Fruit fly (Drosophila melanogaster) whole organism, pupa: ENCODE measurements around the gene PolG1.

Experiments
- CG10348 ChIP-seq: fragments of 200-800 bp; sonication (Bioruptor generic); IDR thresholded peaks from 2 replicates; pipeline ENCODE4 v1.3.6; 2022; ENCODE audit warnings: missing biosample characterization, missing genetic modification characterization
- CG12605 ChIP-seq: fragments of 200-800 bp; sonication (Bioruptor generic); IDR thresholded peaks from 2 replicates; pipeline ENCODE4 v1.3.6; 2022; ENCODE audit warnings: missing biosample characterization, missing genetic modification characterization
- CG13204 ChIP-seq: fragments of 200-800 bp; sonication (Bioruptor generic); optimal IDR thresholded peaks from 2 replicates; lab custom pipeline; 2018; ENCODE audit warnings: missing biosample characterization, mild to moderate bottlenecking, missing genetic modification characterization, moderate library complexity
- CG14655 ChIP-seq: fragments of 200-800 bp; sonication (Bioruptor generic); optimal IDR thresholded peaks from 3 replicates; lab custom pipeline; 2017; ENCODE audit warnings: mild to moderate bottlenecking, missing biosample characterization, missing genetic modification reagents, missing genetic modification characterization
- CG15710 ChIP-seq: fragments of 200-800 bp; sonication (Bioruptor generic); optimal IDR thresholded peaks from 2 replicates; lab custom pipeline; 2018; ENCODE audit warnings: missing biosample characterization, mild to moderate bottlenecking, missing genetic modification characterization, moderate library complexity
- CG17806 ChIP-seq: fragments of 200-800 bp; sonication (Bioruptor generic); optimal IDR thresholded peaks from 2 replicates; lab custom pipeline; 2018; ENCODE audit warnings: missing biosample characterization, mild to moderate bottlenecking, missing genetic modification characterization, moderate library complexity
- CG32121 ChIP-seq: fragments of 200-800 bp; sonication (Bioruptor generic); IDR thresholded peaks from 2 replicates; pipeline ENCODE4 v1.3.6; 2022; ENCODE audit warnings: missing biosample characterization, missing genetic modification characterization
- CG34367 ChIP-seq: fragments of 200-800 bp; sonication (Bioruptor generic); optimal IDR thresholded peaks from 2 replicates; lab custom pipeline; 2018; ENCODE audit warnings: missing biosample characterization, mild to moderate bottlenecking, missing genetic modification characterization
- CG4496 ChIP-seq: fragments of 200-800 bp; sonication (Bioruptor generic); IDR thresholded peaks from 3 replicates; pipeline ENCODE4 v1.3.6; 2022; ENCODE audit warnings: missing biosample characterization, missing genetic modification characterization
- CG8159 ChIP-seq: fragments of 200-800 bp; sonication (Bioruptor generic); optimal IDR thresholded peaks from 3 replicates; lab custom pipeline; 2018; ENCODE audit warnings: missing biosample characterization, mild to moderate bottlenecking, missing genetic modification characterization, moderate library complexity
- CG8301 ChIP-seq: fragments of 200-800 bp; sonication (Bioruptor generic); optimal IDR thresholded peaks from 2 replicates; lab custom pipeline; 2018; ENCODE audit warnings: missing biosample characterization, mild to moderate bottlenecking, missing genetic modification characterization
- CG9948 ChIP-seq: fragments of 200-800 bp; sonication (Bioruptor generic); optimal IDR thresholded peaks from 2 replicates; lab custom pipeline; 2018; ENCODE audit warnings: missing biosample characterization, mild to moderate bottlenecking, missing genetic modification characterization, moderate library complexity
- D1 ChIP-seq: fragments of 200-800 bp; sonication (Bioruptor generic); optimal IDR thresholded peaks from 2 replicates; lab custom pipeline; 2018; ENCODE audit warnings: missing biosample characterization, mild to moderate bottlenecking, missing genetic modification characterization, moderate library complexity
- EcR ChIP-seq: fragments of 200-800 bp; sonication (Bioruptor generic); optimal IDR thresholded peaks from 3 replicates; lab custom pipeline; 2019; ENCODE audit warnings: missing biosample characterization, missing genetic modification characterization, mild to moderate bottlenecking, moderate library complexity, missing genetic modification reagents
- Ets98B ChIP-seq: fragments of 200-800 bp; sonication (Bioruptor generic); IDR thresholded peaks from 2 replicates; pipeline ENCODE4 v1.3.6; 2022; ENCODE audit warnings: missing biosample characterization, missing genetic modification characterization
- Pif1A ChIP-seq: fragments of 200-800 bp; sonication (Bioruptor generic); optimal IDR thresholded peaks from 3 replicates; lab custom pipeline; 2016; ENCODE audit warnings: missing biosample characterization, missing genetic modification characterization
- Pif1B ChIP-seq: fragments of 200-800 bp; sonication (Bioruptor generic); optimal IDR thresholded peaks from 3 replicates; lab custom pipeline; 2016; ENCODE audit warnings: missing biosample characterization, missing genetic modification characterization
- Snoo ChIP-seq: fragments of 200-800 bp; sonication (Bioruptor generic); optimal IDR thresholded peaks from 3 replicates; lab custom pipeline; 2017; ENCODE audit warnings: missing biosample characterization, mild to moderate bottlenecking, missing genetic modification characterization, inconsistent platforms
- fd96Ca ChIP-seq: fragments of 200-800 bp; sonication (Bioruptor generic); IDR thresholded peaks from 3 replicates; pipeline ENCODE4 v1.3.6; 2022; ENCODE audit warnings: missing biosample characterization, missing genetic modification characterization
- gl ChIP-seq: fragments of 200-800 bp; sonication (Bioruptor generic); optimal IDR thresholded peaks from 2 replicates; lab custom pipeline; 2018; ENCODE audit warnings: missing biosample characterization, mild to moderate bottlenecking, missing genetic modification characterization
- rn ChIP-seq: fragments of 200-800 bp; sonication (Bioruptor generic); IDR thresholded peaks from 2 replicates; pipeline ENCODE4 v1.3.6; 2022; ENCODE audit warnings: missing biosample characterization, missing genetic modification characterization

Gene PolG1

DNA sequence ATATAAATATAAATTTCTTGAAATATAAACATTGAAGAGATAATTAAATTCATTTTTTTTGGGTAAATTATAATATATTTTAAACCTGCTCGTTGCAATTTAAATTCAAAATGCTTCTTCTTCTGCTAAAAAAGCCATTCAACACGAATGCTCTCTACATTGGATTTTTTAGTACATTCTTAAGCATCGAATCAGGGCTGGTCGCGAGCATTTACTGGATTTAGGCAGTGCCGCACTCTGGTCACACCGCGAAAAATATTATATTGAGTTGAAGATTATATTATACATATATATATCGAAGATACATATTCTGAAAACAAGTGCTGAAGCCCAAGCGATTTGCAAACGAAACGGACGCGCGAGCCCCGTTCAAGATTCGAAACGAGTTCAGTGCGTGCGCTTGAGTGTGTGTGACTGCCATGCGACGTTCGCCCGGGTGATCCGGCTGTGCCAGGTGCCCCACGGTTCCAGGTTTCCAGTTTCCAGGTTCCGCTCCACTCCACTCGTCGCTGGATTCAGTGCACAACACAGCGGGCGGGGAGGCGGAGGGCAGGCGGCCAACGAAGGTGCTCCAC lies 13.9 kb downstream of the PolG1 start, which contains the start of gene Sos:
TSS of gene Sos (plus strand) at position 213 of the 575 bp plus-strand sequence.
- TF ChIP-seq EcR (GFP tag; lab: Kevin White, UChicago) (no peak), D1 (tag; lab: Kevin White, UChicago) (no peak), CG34367 (tag; lab: Kevin White, UChicago) (no peak), CG4496 (GFP tag; lab: Robert Waterston, UW) (no peak), Pif1B (no peak), fd96Ca (GFP tag; lab: Robert Waterston, UW) (no peak), CG8159 (no peak), CG13204 (GFP tag; lab: Kevin White, UChicago) (no peak), Snoo (tag; lab: Kevin White, UChicago) (no peak), Ets98B (GFP tag; lab: Robert Waterston, UW) (no peak), Pif1A (GFP tag; lab: Kevin White, UChicago) (no peak)

DNA sequence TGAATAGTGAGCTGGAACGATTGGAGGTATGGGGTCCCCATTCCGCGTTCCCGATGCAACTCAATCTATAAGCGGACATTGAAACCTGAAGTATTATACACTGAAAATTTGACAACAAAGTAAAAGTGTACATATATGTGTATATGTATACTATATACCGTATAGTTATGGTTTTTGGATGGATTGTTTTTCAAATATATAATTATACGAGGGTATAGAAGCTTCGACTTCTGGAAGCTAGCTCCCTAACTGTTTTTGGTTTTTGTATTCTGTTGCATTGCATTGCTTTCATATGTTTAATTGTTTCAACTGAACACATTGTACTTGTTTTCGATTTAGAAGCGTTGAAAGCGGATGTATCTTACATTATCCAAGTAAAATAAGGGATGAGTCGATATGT lies 14.4 kb downstream of the PolG1 start, which contains the start of gene CG16888:
TSS of gene CG16888 (minus strand) at position 101 of the 400 bp plus-strand sequence.
- TF ChIP-seq Pif1A (GFP tag; lab: Kevin White, UChicago) (no peak), fd96Ca (GFP tag; lab: Robert Waterston, UW) (no peak), CG8159 (no peak), CG34367 (tag; lab: Kevin White, UChicago) (no peak), CG9948 (tag; lab: Kevin White, UChicago) (no peak), CG15710 (tag; lab: Kevin White, UChicago) (no peak), EcR (GFP tag; lab: Kevin White, UChicago) (no peak), D1 (tag; lab: Kevin White, UChicago) (no peak)
- TF ChIP-seq, all 21 proteins: peak for 0

DNA sequence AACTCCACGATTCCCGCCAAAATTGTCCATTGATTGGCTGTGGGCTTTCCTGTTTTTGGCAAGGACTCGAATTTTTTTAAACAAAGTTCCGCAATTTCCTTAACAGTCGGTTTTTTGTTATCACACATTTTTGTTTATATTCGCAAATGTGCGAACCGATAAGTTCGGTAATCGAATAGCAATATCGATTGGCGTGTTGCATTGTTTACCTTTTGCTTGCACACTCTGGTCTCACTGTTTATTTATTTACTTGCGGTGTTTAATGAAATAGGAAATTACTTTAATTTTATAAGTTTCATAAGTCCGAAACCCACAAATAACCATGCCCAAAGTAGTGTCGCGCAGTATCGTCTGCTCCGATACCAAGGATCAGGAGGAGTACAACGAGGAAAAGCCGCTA lies 16.2 kb downstream of the PolG1 start, which contains the start of the genes Adat1 and CG16865:
TSS of gene Adat1 (minus strand) at position 152 of the 400 bp plus-strand sequence.
TSS of gene CG16865 (plus strand) at position 200 of the 400 bp plus-strand sequence.
- TF ChIP-seq CG9948 (tag; lab: Kevin White, UChicago) (no peak), CG17806 (tag; lab: Kevin White, UChicago) (no peak), D1 (tag; lab: Kevin White, UChicago) (no peak), Ets98B (GFP tag; lab: Robert Waterston, UW) (no peak), CG14655 (GFP tag; lab: Kevin White, UChicago) (no peak), CG8159 (no peak), CG4496 (GFP tag; lab: Robert Waterston, UW) (no peak), Pif1B (no peak), CG10348 (GFP tag; lab: Robert Waterston, UW) (no peak), fd96Ca (GFP tag; lab: Robert Waterston, UW) (no peak), CG12605 (no peak), rn (no peak), CG34367 (tag; lab: Kevin White, UChicago) (no peak), Pif1A (GFP tag; lab: Kevin White, UChicago) (no peak), EcR (GFP tag; lab: Kevin White, UChicago) (no peak), CG32121 (GFP tag; lab: Robert Waterston, UW) (no peak), Snoo (tag; lab: Kevin White, UChicago) (no peak), CG15710 (tag; lab: Kevin White, UChicago) (no peak)
- TF ChIP-seq, all 21 proteins: peak for 0

DNA sequence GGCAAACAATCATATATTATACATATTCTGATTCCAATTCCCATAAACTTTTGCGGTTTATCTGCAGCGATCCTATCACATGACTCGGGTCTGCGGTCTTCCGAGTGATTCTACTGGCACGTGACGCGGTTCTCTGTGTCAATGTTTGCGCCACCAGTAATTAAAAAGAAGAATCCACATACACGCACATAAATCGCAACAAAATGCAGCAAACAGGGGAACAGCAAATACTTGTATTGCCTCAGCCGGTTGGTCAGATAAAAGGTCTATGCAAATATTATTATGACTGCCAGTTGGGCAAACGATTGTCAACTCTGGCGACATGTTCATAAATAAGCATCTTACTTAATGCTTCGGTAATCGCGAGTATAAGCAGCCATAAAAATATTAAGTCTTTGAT lies 19.6 kb downstream of the PolG1 start:
- TF ChIP-seq CG14655 (GFP tag; lab: Kevin White, UChicago) = no peak
- TF ChIP-seq CG8301 (tag; lab: Kevin White, UChicago) = no peak
- no peak for TF ChIP-seq CG8159
- TF ChIP-seq Snoo (tag; lab: Kevin White, UChicago) = peak; percentile 3

DNA sequence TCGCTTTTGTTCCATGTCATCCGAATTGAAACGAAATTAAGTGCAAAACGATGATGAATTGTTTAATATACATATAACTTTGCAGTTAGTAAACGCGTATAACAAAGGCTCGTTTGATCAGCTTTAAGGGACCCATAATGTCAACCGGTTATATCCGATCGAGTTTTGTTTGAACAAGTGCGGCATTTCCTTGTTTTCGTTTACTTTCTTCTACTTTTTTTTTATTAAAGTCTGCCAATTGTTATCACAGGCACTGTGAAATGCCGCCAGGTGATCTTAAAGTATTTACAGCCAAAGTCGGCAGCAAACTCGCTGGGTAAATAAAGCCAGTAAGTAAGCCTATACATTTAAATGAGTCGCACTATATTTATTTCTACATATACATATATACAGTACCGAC lies 20.5 kb downstream of the PolG1 start:
- TF ChIP-seq gl (tag; lab: Kevin White, UChicago) = no peak
- no peak for TF ChIP-seq CG12605

DNA sequence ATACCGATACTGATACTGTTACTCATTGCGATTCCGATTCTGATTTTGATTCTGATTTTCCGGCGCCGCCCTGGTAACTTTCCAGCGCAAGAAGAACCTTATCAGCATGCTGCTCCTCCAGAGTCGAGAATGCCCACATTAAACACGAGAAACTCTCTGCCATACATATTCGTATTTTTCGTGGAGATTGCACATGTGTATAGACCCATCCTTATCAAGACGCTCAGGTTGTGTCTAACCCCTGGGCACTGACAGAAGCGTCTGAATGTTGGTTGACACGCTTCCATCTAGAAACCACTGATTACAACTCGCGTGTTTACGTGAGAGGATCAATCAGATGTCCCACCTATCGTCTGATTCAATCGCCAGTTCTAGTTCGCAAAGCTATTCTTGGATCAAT lies 22.4 kb downstream of the PolG1 start:
- TF ChIP-seq Ets98B (GFP tag; lab: Robert Waterston, UW) = no peak
- TF ChIP-seq gl (tag; lab: Kevin White, UChicago) = no peak
- no peak for TF ChIP-seq CG12605
- TF ChIP-seq CG10348 (GFP tag; lab: Robert Waterston, UW) = no peak
- no peak for TF ChIP-seq CG15710 (tag; lab: Kevin White, UChicago)
- TF ChIP-seq CG32121 (GFP tag; lab: Robert Waterston, UW) = no peak
- no peak for TF ChIP-seq rn
- TF ChIP-seq CG4496 (GFP tag; lab: Robert Waterston, UW) = no peak
- no peak for TF ChIP-seq CG14655 (GFP tag; lab: Kevin White, UChicago)
- no peak for TF ChIP-seq Pif1A (GFP tag; lab: Kevin White, UChicago)
- no peak for TF ChIP-seq fd96Ca (GFP tag; lab: Robert Waterston, UW)
- no peak for TF ChIP-seq CG34367 (tag; lab: Kevin White, UChicago)
- no peak for TF ChIP-seq CG13204 (GFP tag; lab: Kevin White, UChicago)
- TF ChIP-seq D1 (tag; lab: Kevin White, UChicago) = no peak
- no peak for TF ChIP-seq Snoo (tag; lab: Kevin White, UChicago)
- no peak for TF ChIP-seq CG9948 (tag; lab: Kevin White, UChicago)
- TF ChIP-seq EcR (GFP tag; lab: Kevin White, UChicago) = no peak
